Fruit fly (Drosophila melanogaster): ENCODE results near the gene CG12817.

Gene CG12817

dm6 chr3R:10203554-10203953, 21.0 kb downstream of the CG12817 start (continued):
- TF ChIP-seq Hand (GFP tag; optimal IDR thresholded peaks at IDR 0.05), result no peak
- TF ChIP-seq CG18764 (GFP tag; optimal IDR thresholded peaks at IDR 0.05), result peak; percentile 24
- TF ChIP-seq cg (GFP tag; optimal IDR thresholded peaks at IDR 0.05), result no peak
- TF ChIP-seq gce (GFP tag; IDR thresholded peaks at IDR 0.05), result no peak
- peak; percentile 22; the same call in 1 of the 3 replicates for TF ChIP-seq croc (GFP tag; conservative IDR thresholded peaks at IDR 0.05)
- peak; percentile 6 for TF ChIP-seq Chrac-16 (GFP tag; optimal IDR thresholded peaks at IDR 0.05)
- peak; percentile 24 for TF ChIP-seq CG13624 (GFP tag; optimal IDR thresholded peaks at IDR 0.05)
- TF ChIP-seq Doc3 (GFP tag; IDR thresholded peaks at IDR 0.05; ENCODE audit: partially characterized antibody), result no peak
- no peak for TF ChIP-seq peb (GFP tag; IDR thresholded peaks at IDR 0.05)
- TF ChIP-seq Hr51 (GFP tag; optimal IDR thresholded peaks at IDR 0.05), result peak in 1 of 2 experiments; percentile 8
- TF ChIP-seq CG16815 (GFP tag; optimal IDR thresholded peaks at IDR 0.05), result no peak
- peak in 1 of 2 experiments; percentile 55 for TF ChIP-seq eve (GFP tag; optimal IDR thresholded peaks at IDR 0.05)
- TF ChIP-seq CG12659 (GFP tag; optimal IDR thresholded peaks at IDR 0.05), result peak; percentile 4
- TF ChIP-seq dmrt99B (tag; optimal IDR thresholded peaks at IDR 0.05), result no peak
- TF ChIP-seq CG5953 (GFP tag; IDR thresholded peaks at IDR 0.05), result no peak
- no peak for TF ChIP-seq kay (GFP tag; optimal IDR thresholded peaks at IDR 0.05)
- TF ChIP-seq stwl (tag; optimal IDR thresholded peaks at IDR 0.05), result peak; percentile 73
- TF ChIP-seq tio (GFP tag; optimal IDR thresholded peaks at IDR 0.05), result no peak
- no peak for TF ChIP-seq corto (GFP tag; optimal IDR thresholded peaks at IDR 0.05)
- TF ChIP-seq CG8765 (GFP tag; IDR thresholded peaks at IDR 0.05), result no peak
- no peak for TF ChIP-seq H15 (GFP tag; IDR thresholded peaks at IDR 0.05)
- TF ChIP-seq Adf1 (GFP tag; IDR thresholded peaks at IDR 0.05), result no peak
- TF ChIP-seq disco-r (GFP tag; optimal IDR thresholded peaks at IDR 0.05), result no peak
- TF ChIP-seq run (tag; optimal IDR thresholded peaks at IDR 0.05), result no peak
- no peak for TF ChIP-seq Gug (GFP tag; IDR thresholded peaks at IDR 0.05)
- TF ChIP-seq CG2678 (tag; optimal IDR thresholded peaks at IDR 0.05), result no peak
- no peak for TF ChIP-seq CG2202 (tag; optimal IDR thresholded peaks at IDR 0.05)
- TF ChIP-seq NFAT (GFP tag; IDR thresholded peaks at IDR 0.05), result no peak
- TF ChIP-seq prd (optimal IDR thresholded peaks at IDR 0.05), result no peak
- 0 out of 3 replicates have a peak, but pooled peaks have one; percentile 30 for TF ChIP-seq prd (GFP tag; IDR thresholded peaks at IDR 0.05)
- peak; percentile 61 for TF ChIP-seq CG4424 (GFP tag; optimal IDR thresholded peaks at IDR 0.05)
- peak; percentile 15 for TF ChIP-seq Hmr (GFP tag; optimal IDR thresholded peaks at IDR 0.05)
- no peak for TF ChIP-seq CG6854 (GFP tag; optimal IDR thresholded peaks at IDR 0.05)
- no peak for TF ChIP-seq Ada2b (GFP tag; IDR thresholded peaks at IDR 0.05)
- TF ChIP-seq seq (GFP tag; IDR thresholded peaks at IDR 0.05), result peak; percentile 39; the same call in 1 of the 2 replicates
- peak; percentile 16; the same call in 1 of the 2 replicates for TF ChIP-seq CG11085 (GFP tag; IDR thresholded peaks at IDR 0.05)
- no peak for TF ChIP-seq CG13894 (tag; optimal IDR thresholded peaks at IDR 0.05)
- peak; percentile 49 for TF ChIP-seq Hsf (GFP tag; optimal IDR thresholded peaks at IDR 0.05)
- no peak for TF ChIP-seq br (optimal IDR thresholded peaks at IDR 0.05)
- TF ChIP-seq Mes4 (GFP tag; optimal IDR thresholded peaks at IDR 0.05), result peak; percentile 46
- peak; percentile 39 for TF ChIP-seq CG6254 (GFP tag; optimal IDR thresholded peaks at IDR 0.05)
- peak; percentile 38; the same call in 1 of the 2 replicates for TF ChIP-seq CG17328 (GFP tag; IDR thresholded peaks at IDR 0.05)
- TF ChIP-seq tin (GFP tag; optimal IDR thresholded peaks at IDR 0.05), result peak; percentile 41
- peak; percentile 33 for TF ChIP-seq CG10267 (tag; optimal IDR thresholded peaks at IDR 0.05)
- TF ChIP-seq CG13296 (GFP tag; optimal IDR thresholded peaks at IDR 0.05), result no peak
- TF ChIP-seq CG2116 (GFP tag; optimal IDR thresholded peaks at IDR 0.05), result no peak
- TF ChIP-seq gt (GFP tag; IDR thresholded peaks at IDR 0.05), result no peak
- peak; percentile 3 for TF ChIP-seq CG17385 (GFP tag; optimal IDR thresholded peaks at IDR 0.05)
- TF ChIP-seq dimm (GFP tag; IDR thresholded peaks at IDR 0.05), result no peak
- no peak for TF ChIP-seq Dfd (GFP tag; optimal IDR thresholded peaks at IDR 0.05)
- TF ChIP-seq grn (GFP tag; optimal IDR thresholded peaks at IDR 0.05), result no peak
- TF ChIP-seq NfI (GFP tag; optimal IDR thresholded peaks at IDR 0.05), result peak; percentile 41
